Fruit fly (Drosophila melanogaster) S2 (cell line): ENCODE measurements around the gene CG9377.

Source experiments
- CG8478 ChIP-seq: fragments of >200 bp; optimal IDR thresholded peaks from 2 replicates; lab custom pipeline; 2018
- CTCF ChIP-seq, 2 experiments: fragments of >200 bp; optimal IDR thresholded peaks; 2 replicates each; lab custom pipeline; 2018

Gene CG9377

DNA sequence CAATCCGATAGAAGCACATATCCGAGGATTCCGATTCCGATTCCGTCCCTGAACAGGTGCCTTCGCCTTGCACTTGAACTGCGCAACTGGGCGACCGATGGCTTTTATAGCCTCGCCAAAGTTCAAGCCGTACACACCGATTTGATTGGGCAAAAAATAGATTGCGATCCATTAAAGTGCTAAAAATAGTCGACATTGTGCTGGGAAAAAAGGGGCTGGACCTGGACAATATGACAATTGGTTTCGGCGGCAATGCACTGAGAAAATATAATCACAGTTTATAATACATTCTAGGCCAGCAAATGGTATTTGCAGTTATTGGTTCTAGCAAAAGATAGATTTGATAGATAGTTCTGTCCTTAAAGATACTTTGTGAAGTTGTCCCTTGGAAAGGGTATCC is at the start of gene CG9377:
Gene CG9377, minus strand, starts transcription at position 101 of the 400 bp plus-strand sequence.
- TF ChIP-seq CG8478 (lab: Kevin White, UChicago): no peak
- TF ChIP-seq CTCF (optimal IDR thresholded peaks at IDR 0.05; lab: Kevin White, UChicago): no peak

DNA sequence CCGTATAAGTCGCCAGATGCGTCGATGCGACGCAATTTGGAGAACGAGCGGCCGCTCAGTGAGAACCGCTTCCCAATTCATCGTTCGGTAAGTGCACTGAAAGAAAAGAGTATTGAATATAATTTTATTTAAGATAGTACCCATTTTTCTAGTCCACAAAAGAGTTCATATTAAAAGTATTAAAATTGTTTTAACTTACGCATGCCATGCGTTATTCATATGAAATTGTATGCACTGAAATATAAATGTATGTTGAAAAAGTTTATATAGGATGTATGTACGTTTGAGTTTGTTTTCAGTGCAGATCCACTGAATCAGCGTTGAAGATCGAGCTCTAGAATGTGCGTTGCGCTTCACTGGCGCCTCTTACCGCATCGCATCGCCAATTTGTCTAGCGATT is 38.2 kb upstream of the CG9377 start:
- no peak for TF ChIP-seq CG8478 (lab: Kevin White, UChicago)
- TF ChIP-seq CTCF (optimal IDR thresholded peaks at IDR 0.05; lab: Kevin White, UChicago): no peak

DNA sequence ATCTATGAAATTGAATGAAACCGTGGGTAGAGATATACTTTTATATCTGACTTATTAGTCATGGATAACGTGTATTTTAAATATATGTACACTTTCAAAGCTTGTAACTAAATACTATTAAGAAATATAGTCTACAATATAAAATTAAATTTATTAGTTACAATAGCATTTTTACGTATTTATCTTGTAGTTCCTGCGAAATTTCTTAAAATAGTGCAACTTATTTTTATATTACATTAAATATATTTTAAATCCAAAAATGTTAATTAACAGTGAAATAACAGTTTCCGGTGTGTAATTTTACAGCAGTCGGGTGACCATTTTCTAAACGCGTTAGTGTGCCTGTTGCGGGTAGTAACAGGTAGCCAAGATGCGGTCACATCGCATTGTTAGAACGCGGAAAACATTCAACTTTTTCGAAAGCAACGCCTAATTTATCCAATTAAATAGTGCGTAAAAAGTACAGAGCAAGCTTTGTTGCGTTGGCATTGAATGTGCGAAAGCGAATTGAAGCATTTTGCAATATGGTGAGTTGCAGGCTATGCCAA is 37.3 kb upstream of the CG9377 start, which contains the start of the genes CG10859 and CG7110:
Gene CG10859, minus strand, starts transcription at position 51 of the 548 bp plus-strand sequence.
Gene CG7110, plus strand, starts transcription at position 378 of the 548 bp plus-strand sequence.
- TF ChIP-seq CG8478 (lab: Kevin White, UChicago) (no peak), CTCF (optimal IDR thresholded peaks at IDR 0.05; lab: Kevin White, UChicago) (no peak)

- no peak for TF ChIP-seq CG8478 (lab: Kevin White, UChicago)
- no peak for TF ChIP-seq CTCF (optimal IDR thresholded peaks at IDR 0.05; lab: Kevin White, UChicago)
These were observed 36.0 kb upstream of the CG9377 start for dm6 chr2L:13397393-13397792.

- TF ChIP-seq CTCF (optimal IDR thresholded peaks at IDR 0.05; lab: Kevin White, UChicago) (no peak), CG8478 (lab: Kevin White, UChicago) (no peak)
These were observed 34.7 kb upstream of the CG9377 start, which contains the start of gene CG16957 for dm6 chr2L:13396084-13396483. Gene CG16957, minus strand, starts transcription at chr2L:13396184.

dm6 chr2L:13394903-13395302 is 33.5 kb upstream of the CG9377 start, which contains the start of gene RpL24:
Gene RpL24, minus strand, starts transcription at chr2L:13395131.
- no peak for TF ChIP-seq CG8478 (lab: Kevin White, UChicago)
- peak in 1 of 2 experiments; percentile 46 for TF ChIP-seq CTCF (optimal IDR thresholded peaks at IDR 0.05; lab: Kevin White, UChicago)

- TF ChIP-seq CTCF (optimal IDR thresholded peaks at IDR 0.05; lab: Kevin White, UChicago): no peak
- TF ChIP-seq CG8478 (lab: Kevin White, UChicago): no peak
These were observed 25.9 kb upstream of the CG9377 start, which contains the start of the genes Ing5 and CG7099 for dm6 chr2L:13387255-13387654. Gene Ing5, minus strand, starts transcription at chr2L:13387312. Gene CG7099, plus strand, starts transcription at chr2L:13387571.

DNA sequence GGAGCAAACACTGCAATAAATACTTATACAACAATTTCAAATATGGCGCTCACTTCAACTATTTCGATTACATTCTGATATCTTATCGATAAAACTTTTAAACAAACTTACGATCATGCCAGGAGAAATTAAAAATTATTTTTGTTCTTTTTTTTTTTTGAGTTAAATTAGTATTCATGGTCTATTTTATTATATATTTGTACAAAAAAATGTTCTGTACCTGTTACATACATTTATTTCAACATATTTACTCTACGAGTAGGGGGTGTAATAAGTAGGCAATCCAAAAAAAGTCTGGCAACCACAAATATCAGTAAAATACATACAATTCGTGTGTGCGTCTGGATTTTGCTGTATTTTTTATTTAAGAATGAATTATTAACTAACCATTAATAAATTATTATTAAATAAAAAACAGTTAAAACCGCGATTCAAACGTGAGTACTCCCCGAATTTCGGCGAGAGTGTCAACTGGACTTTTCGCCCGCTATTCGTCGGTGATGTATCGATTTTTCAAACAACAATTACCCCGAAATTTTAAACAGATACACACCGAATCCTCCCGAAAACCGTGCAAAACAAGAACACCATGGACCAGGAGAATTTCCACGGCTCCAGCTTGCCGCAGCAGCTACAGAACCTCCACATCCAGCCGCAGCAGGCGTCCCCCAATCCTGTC is 21.1 kb upstream of the CG9377 start, which contains the start of gene loqs:
Gene loqs, plus strand, starts transcription at position 302 of the 679 bp plus-strand sequence.
- TF ChIP-seq CTCF (optimal IDR thresholded peaks at IDR 0.05; lab: Kevin White, UChicago) (no peak), CG8478 (lab: Kevin White, UChicago) (no peak)

DNA sequence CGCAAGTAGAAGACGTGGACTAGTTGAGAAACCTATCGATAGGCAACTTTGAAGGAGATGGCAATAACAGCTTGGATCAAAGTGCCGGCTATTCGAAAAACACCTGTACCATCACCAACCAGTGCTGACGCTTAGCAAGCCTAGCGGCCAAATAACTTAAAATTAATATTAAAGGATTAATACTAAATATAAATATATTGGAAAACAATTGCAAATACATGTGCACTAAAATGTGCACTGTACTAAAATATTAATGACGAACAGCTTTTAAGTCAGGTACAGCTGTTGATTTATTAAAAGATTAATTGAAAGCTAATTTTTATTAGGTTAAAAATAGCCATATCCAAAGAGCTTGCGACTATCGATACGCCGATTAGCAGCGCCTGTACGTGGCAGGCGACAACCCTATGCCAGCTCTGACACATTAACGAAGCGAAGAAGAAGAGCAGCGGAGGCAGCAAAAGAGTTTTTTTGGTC is 17.2 kb upstream of the CG9377 start, which contains the start of the genes CG9302 and beta'COP:
Gene CG9302, minus strand, starts transcription at position 51 of the 477 bp plus-strand sequence.
Gene beta'COP, plus strand, starts transcription at position 415 of the 477 bp plus-strand sequence.
- TF ChIP-seq CTCF (optimal IDR thresholded peaks at IDR 0.05; lab: Kevin White, UChicago) (no peak), CG8478 (lab: Kevin White, UChicago) (no peak)

DNA sequence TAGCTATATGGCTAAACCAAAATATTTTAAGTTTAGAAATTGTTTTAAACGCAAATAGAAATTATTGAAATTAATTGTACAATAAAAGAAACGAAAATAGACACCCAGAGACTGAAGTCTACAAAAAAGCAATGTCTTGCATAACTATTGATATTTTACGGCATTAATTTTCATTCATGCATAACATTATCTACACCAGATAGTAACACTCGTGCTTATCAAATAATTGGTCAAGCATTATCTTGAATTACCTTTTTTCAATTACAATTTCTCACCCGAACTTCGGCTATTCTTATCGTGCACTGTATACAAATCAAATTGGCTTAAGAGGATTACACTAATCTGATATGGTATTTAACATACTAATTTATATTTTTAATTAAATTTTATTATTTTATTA is 14.7 kb upstream of the CG9377 start:
- TF ChIP-seq CG8478 (lab: Kevin White, UChicago): no peak
- TF ChIP-seq CTCF (optimal IDR thresholded peaks at IDR 0.05; lab: Kevin White, UChicago): no peak

DNA sequence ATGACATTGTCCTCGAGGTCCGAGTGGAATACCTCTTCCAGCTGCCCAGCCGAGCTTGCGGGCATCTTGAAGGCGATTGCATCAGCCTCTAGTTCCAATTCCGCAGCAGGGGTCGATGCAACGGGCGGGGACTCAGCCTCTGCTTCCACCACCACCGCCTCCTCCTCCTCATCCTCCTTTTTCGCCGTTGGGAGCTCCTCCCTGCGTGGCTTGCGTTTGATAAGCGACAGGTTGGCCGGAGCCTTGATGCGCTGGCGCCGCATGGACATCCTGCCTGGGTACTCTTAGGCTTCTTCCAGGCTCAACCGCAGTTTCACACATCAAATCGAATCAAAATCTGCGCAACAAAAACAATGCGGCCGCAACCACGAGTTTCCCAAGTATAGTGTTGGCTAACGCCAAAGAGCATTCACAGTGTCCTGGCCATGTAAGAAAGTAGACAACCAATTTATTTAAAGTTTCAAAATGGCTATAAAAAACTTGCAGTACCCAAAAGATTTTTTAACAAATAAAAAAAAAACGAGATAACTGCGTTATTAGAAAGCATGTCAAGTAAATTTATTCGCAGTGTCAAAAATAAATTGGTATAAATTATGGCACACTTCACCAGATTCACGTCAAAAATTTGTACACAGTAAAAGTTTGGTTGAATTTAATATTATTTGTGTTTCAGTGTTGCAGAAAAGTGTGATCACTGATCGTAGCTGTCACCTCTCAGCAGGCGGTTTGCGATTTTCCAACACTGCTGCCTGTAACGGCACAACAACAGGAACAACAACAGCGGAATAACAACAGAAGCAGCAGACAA is 12.3 kb upstream of the CG9377 start, which contains the start of the genes Bdp1 and CG6565:
Gene Bdp1, minus strand, starts transcription at position 456 of the 808 bp plus-strand sequence.
Gene CG6565, plus strand, starts transcription at position 585 of the 808 bp plus-strand sequence.
- TF ChIP-seq CG8478 (lab: Kevin White, UChicago) (no peak), CTCF (optimal IDR thresholded peaks at IDR 0.05; lab: Kevin White, UChicago) (no peak)

- no peak for TF ChIP-seq CTCF (optimal IDR thresholded peaks at IDR 0.05; lab: Kevin White, UChicago)
- no peak for TF ChIP-seq CG8478 (lab: Kevin White, UChicago)
These were observed 9.4 kb upstream of the CG9377 start, which contains the start of gene ND-B22 for dm6 chr2L:13370762-13371161. Gene ND-B22, minus strand, starts transcription at chr2L:13371110.

DNA sequence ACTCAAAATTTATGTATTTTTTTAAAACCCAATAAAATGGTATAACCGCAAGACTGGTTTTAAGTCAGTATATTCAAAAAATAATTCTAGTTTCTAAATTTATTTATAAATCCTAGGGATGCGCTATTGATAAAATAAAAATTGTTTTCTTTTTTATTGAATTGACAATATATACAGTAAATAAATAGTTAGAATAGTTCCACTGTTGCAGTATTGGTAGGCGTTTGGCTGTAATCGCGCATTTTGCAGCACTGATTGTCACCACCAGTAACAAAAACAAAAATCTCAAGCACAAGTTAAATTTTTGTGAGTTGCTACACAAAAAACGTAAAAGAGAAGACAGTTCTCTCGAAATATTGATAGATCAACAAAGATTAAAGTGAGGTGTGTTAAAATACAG is 7.6 kb upstream of the CG9377 start, which contains the start of gene CG31855:
Gene CG31855, plus strand, starts transcription at position 265 of the 400 bp plus-strand sequence.
- TF ChIP-seq CG8478 (lab: Kevin White, UChicago) (no peak), CTCF (optimal IDR thresholded peaks at IDR 0.05; lab: Kevin White, UChicago) (no peak)

- TF ChIP-seq CG8478 (lab: Kevin White, UChicago) (no peak), CTCF (optimal IDR thresholded peaks at IDR 0.05; lab: Kevin White, UChicago) (no peak)
These were observed 6.0 kb upstream of the CG9377 start, which contains the start of gene Tap42 for dm6 chr2L:13367378-13367777. Gene Tap42, plus strand, starts transcription at chr2L:13367617.
